Worm (Caenorhabditis elegans) whole organism, L4 larva: ENCODE measurements around the gene gly-6.
A peak's percentile ranks its signal among the peaks of the same experiment; 100 is the strongest.

Experiments used
- D1046.2 ChIP-seq: fragments of 200-800 bp; sonication (Bioruptor generic); IDR thresholded peaks from 2 replicates; pipeline ENCODE4 v1.3.6; 2022; ENCODE audit warnings: missing genetic modification characterization, missing compliant biosample characterization
- F26F4.8 ChIP-seq: fragments of 200-800 bp; sonication (Bioruptor generic); conservative IDR thresholded peaks from 2 replicates; pipeline ENCODE4 v1.3.6; 2022; ENCODE audit warnings: missing genetic modification characterization, missing compliant biosample characterization
- F37D6.2 ChIP-seq: sonication (generic microtip); optimal IDR thresholded peaks from 2 replicates; lab custom pipeline; 2016; ENCODE audit warnings: mild to moderate bottlenecking, missing genetic modification characterization, missing compliant biosample characterization
- R02D3.7 ChIP-seq: fragments of 150-350 bp; sonication (generic microtip); optimal IDR thresholded peaks from 3 replicates; lab custom pipeline; 2014; ENCODE audit warnings: missing biosample characterization, missing genetic modification characterization
- T20F7.1 ChIP-seq: fragments of 200-800 bp; sonication (Bioruptor generic); optimal IDR thresholded peaks from 2 replicates; lab custom pipeline; 2018; ENCODE audit warnings: mild to moderate bottlenecking, missing genetic modification characterization, missing compliant biosample characterization
- Y105C5A.15 ChIP-seq: fragments of 200-800 bp; sonication (Bioruptor generic); IDR thresholded peaks from 2 replicates; pipeline ENCODE4 v1.3.6; 2022; ENCODE audit warnings: missing genetic modification characterization, missing compliant biosample characterization
- Y48G9A.11 ChIP-seq: fragments of 200-800 bp; sonication (Bioruptor generic); IDR thresholded peaks from 2 replicates; pipeline ENCODE4 v1.3.6; 2022; ENCODE audit warnings: missing genetic modification reagents, missing genetic modification characterization, missing compliant biosample characterization
- Y5F2A.4 ChIP-seq: fragments of 200-800 bp; sonication (Bioruptor generic); optimal IDR thresholded peaks from 2 replicates; lab custom pipeline; 2018; ENCODE audit warnings: mild to moderate bottlenecking, missing genetic modification characterization, missing compliant biosample characterization
- Y75B8A.6 ChIP-seq: fragments of 200-800 bp; sonication (Bioruptor generic); IDR thresholded peaks from 2 replicates; pipeline ENCODE4 v1.3.6; 2022; ENCODE audit warnings: missing genetic modification reagents, missing genetic modification characterization, missing compliant biosample characterization
- ZK337.2 ChIP-seq: fragments of 200-800 bp; sonication (Bioruptor generic); IDR thresholded peaks from 2 replicates; pipeline ENCODE4 v1.3.6; 2022; ENCODE audit warnings: missing genetic modification reagents, missing genetic modification characterization, missing compliant biosample characterization
- aha-1 ChIP-seq: fragments of 150-350 bp; peaks from one replicate; lab custom pipeline; 2014; ENCODE audit warnings: missing biosample characterization, missing genetic modification characterization
- ceh-28 ChIP-seq: fragments of 150-350 bp; optimal IDR thresholded peaks from 2 replicates; lab custom pipeline; 2014; ENCODE audit warnings: missing biosample characterization, missing genetic modification reagents, missing genetic modification characterization
- ceh-32 ChIP-seq: sonication (generic microtip); optimal IDR thresholded peaks from 2 replicates; lab custom pipeline; 2016; ENCODE audit warnings: mild to moderate bottlenecking, missing genetic modification characterization, missing compliant biosample characterization; ENCODE audit not compliant: poor library complexity
- ceh-82 ChIP-seq: sonication (generic microtip); optimal IDR thresholded peaks from 2 replicates; lab custom pipeline; 2017; ENCODE audit warnings: missing biosample characterization, missing genetic modification characterization
- ces-1 ChIP-seq: fragments of 150-350 bp; sonication (generic microtip); optimal IDR thresholded peaks from 4 replicates; lab custom pipeline; 2014; ENCODE audit warnings: missing biosample characterization, missing genetic modification reagents, missing genetic modification characterization
- ctbp-1 ChIP-seq: fragments of 200-800 bp; sonication (Bioruptor generic); IDR thresholded peaks from 2 replicates; pipeline ENCODE4 v1.3.6; 2022; ENCODE audit warnings: missing genetic modification reagents, missing genetic modification characterization, missing compliant biosample characterization
- daf-12 ChIP-seq: fragments of 150-350 bp; optimal IDR thresholded peaks from 2 replicates; lab custom pipeline; 2014; ENCODE audit warnings: missing biosample characterization, missing genetic modification reagents, missing genetic modification characterization
- daf-19 ChIP-seq: fragments of 200-800 bp; sonication (Bioruptor generic); conservative IDR thresholded peaks from 2 replicates; pipeline ENCODE4 v1.3.6; 2022; ENCODE audit warnings: missing genetic modification characterization, missing compliant biosample characterization
- daf-8 ChIP-seq: fragments of 200-800 bp; sonication (Bioruptor generic); IDR thresholded peaks from 2 replicates; pipeline ENCODE4 v1.3.6; 2022; ENCODE audit warnings: missing genetic modification characterization, missing compliant biosample characterization
- dmd-8 ChIP-seq: fragments of 200-800 bp; sonication (Bioruptor generic); IDR thresholded peaks from 2 replicates; pipeline ENCODE4 v1.3.6; 2022; ENCODE audit warnings: missing genetic modification characterization, missing compliant biosample characterization
- duxl-1 ChIP-seq: sonication (generic microtip); optimal IDR thresholded peaks from 2 replicates; lab custom pipeline; 2016; ENCODE audit warnings: mild to moderate bottlenecking, missing genetic modification characterization, moderate library complexity, missing compliant biosample characterization; ENCODE audit not compliant: poor library complexity
- egl-43 ChIP-seq: fragments of 200-800 bp; sonication (Bioruptor generic); IDR thresholded peaks from 2 replicates; pipeline ENCODE4 v1.3.6; 2022; ENCODE audit warnings: missing genetic modification reagents, missing genetic modification characterization, missing compliant biosample characterization
- fos-1 ChIP-seq: fragments of 150-350 bp; optimal IDR thresholded peaks from 2 replicates; lab custom pipeline; 2014; ENCODE audit warnings: missing biosample characterization, missing genetic modification characterization
- gei-8 ChIP-seq: fragments of 200-800 bp; sonication (Bioruptor generic); optimal IDR thresholded peaks from 2 replicates; lab custom pipeline; 2018; ENCODE audit warnings: mild to moderate bottlenecking, missing genetic modification characterization, missing compliant biosample characterization
- hlh-11 ChIP-seq: fragments of 200-800 bp; sonication (Bioruptor generic); optimal IDR thresholded peaks from 2 replicates; lab custom pipeline; 2018; ENCODE audit warnings: mild to moderate bottlenecking, missing genetic modification characterization, missing compliant biosample characterization
- hlh-30 ChIP-seq: sonication (generic microtip); optimal IDR thresholded peaks from 2 replicates; lab custom pipeline; 2017; ENCODE audit warnings: antibody characterized with exemption, mild to moderate bottlenecking, missing genetic modification characterization, missing compliant biosample characterization; ENCODE audit not compliant: insufficient read depth
- jun-1 ChIP-seq: fragments of 150-350 bp; optimal IDR thresholded peaks from 2 replicates; lab custom pipeline; 2014; ENCODE audit warnings: missing biosample characterization, missing genetic modification reagents, missing genetic modification characterization
- lim-7 ChIP-seq: fragments of 200-800 bp; sonication (Bioruptor generic); IDR thresholded peaks from 2 replicates; pipeline ENCODE4 v1.3.6; 2022; ENCODE audit warnings: missing genetic modification characterization, missing compliant biosample characterization
- lin-13 ChIP-seq: fragments of 150-350 bp; optimal IDR thresholded peaks from 2 replicates; lab custom pipeline; 2014; ENCODE audit warnings: missing biosample characterization, missing genetic modification reagents, missing genetic modification characterization
- lin-29 ChIP-seq: fragments of 200-800 bp; sonication (Bioruptor generic); IDR thresholded peaks from 2 replicates; pipeline ENCODE4 v1.3.6; 2022; ENCODE audit warnings: missing genetic modification reagents, missing genetic modification characterization, missing compliant biosample characterization
- lin-38 ChIP-seq: fragments of 200-800 bp; sonication (Bioruptor generic); IDR thresholded peaks from 2 replicates; pipeline ENCODE4 v1.3.6; 2022; ENCODE audit warnings: missing genetic modification reagents, missing genetic modification characterization, missing compliant biosample characterization
- lir-3 ChIP-seq: sonication (generic microtip); optimal IDR thresholded peaks from 2 replicates; lab custom pipeline; 2016; ENCODE audit warnings: mild to moderate bottlenecking, missing genetic modification characterization, missing compliant biosample characterization
- madf-5 ChIP-seq, 2 experiments: fragments of 200-800 bp; sonication (Bioruptor generic); IDR thresholded peaks; 2 replicates each; pipeline ENCODE4 v1.3.6; 2022; ENCODE audit warnings: missing compliant biosample characterization in 2 of 2, missing genetic modification characterization in 2 of 2
- mep-1 ChIP-seq: fragments of 150-350 bp; sonication (generic microtip); optimal IDR thresholded peaks from 3 replicates; lab custom pipeline; 2014; ENCODE audit warnings: missing biosample characterization, missing genetic modification characterization
- mes-2 ChIP-seq: sonication (generic microtip); optimal IDR thresholded peaks from 2 replicates; lab custom pipeline; 2016; ENCODE audit warnings: missing genotype, mild to moderate bottlenecking, missing genetic modification characterization, missing compliant biosample characterization; ENCODE audit not compliant: poor library complexity, severe bottlenecking
- nhr-11 ChIP-seq: fragments of 150-350 bp; optimal IDR thresholded peaks from 2 replicates; lab custom pipeline; 2014; ENCODE audit warnings: missing biosample characterization, missing genetic modification characterization
- nhr-111 ChIP-seq: fragments of 200-800 bp; sonication (Bioruptor generic); optimal IDR thresholded peaks from 2 replicates; lab custom pipeline; 2018; ENCODE audit warnings: mild to moderate bottlenecking, missing genetic modification characterization, missing compliant biosample characterization
- nhr-28 ChIP-seq: fragments of 150-350 bp; optimal IDR thresholded peaks from 2 replicates; lab custom pipeline; 2014; ENCODE audit warnings: missing biosample characterization, missing genetic modification characterization
- nhr-41 ChIP-seq: fragments of 200-800 bp; sonication (Bioruptor generic); IDR thresholded peaks from 2 replicates; pipeline ENCODE4 v1.3.6; 2022; ENCODE audit warnings: missing genetic modification reagents, missing genetic modification characterization, missing compliant biosample characterization
- nhr-42 ChIP-seq: fragments of 200-800 bp; sonication (Bioruptor generic); IDR thresholded peaks from 2 replicates; pipeline ENCODE4 v1.3.6; 2022; ENCODE audit warnings: missing genetic modification characterization, missing compliant biosample characterization
- nhr-6 ChIP-seq: fragments of 150-350 bp; optimal IDR thresholded peaks from 2 replicates; lab custom pipeline; 2014; ENCODE audit warnings: missing biosample characterization, missing genetic modification characterization
- pha-4 ChIP-seq, 2 experiments: fragments of 150-350 bp in 1 of 2; fragments of 200-800 bp in 1 of 2; sonication (Bioruptor generic) in 1 of 2; IDR thresholded peaks in 1 of 2; optimal IDR thresholded peaks in 1 of 2; 2 replicates each; pipeline versions ENCODE4 v1.3.6 to Lab custom; 2014 to 2022; ENCODE audit warnings: missing genetic modification characterization in 2 of 2, missing genetic modification reagents in 2 of 2, missing biosample characterization in 1 of 2, missing compliant biosample characterization in 1 of 2
- pqm-1 ChIP-seq: sonication (generic microtip); optimal IDR thresholded peaks from 2 replicates; lab custom pipeline; 2017; ENCODE audit warnings: missing biosample characterization, missing genetic modification characterization
- skn-1 ChIP-seq: fragments of 150-350 bp; optimal IDR thresholded peaks from 2 replicates; lab custom pipeline; 2014; ENCODE audit warnings: missing biosample characterization, missing genetic modification characterization
- spr-3 ChIP-seq: fragments of 200-800 bp; sonication (Bioruptor generic); optimal IDR thresholded peaks from 2 replicates; lab custom pipeline; 2018; ENCODE audit warnings: mild to moderate bottlenecking, missing genetic modification characterization, missing compliant biosample characterization
- tra-1 ChIP-seq: fragments of 200-800 bp; sonication (Bioruptor generic); IDR thresholded peaks from 2 replicates; pipeline ENCODE4 v1.3.6; 2022; ENCODE audit warnings: missing genetic modification reagents, missing genetic modification characterization, missing compliant biosample characterization
- unc-130 ChIP-seq: sonication (generic microtip); optimal IDR thresholded peaks from 2 replicates; lab custom pipeline; 2016; ENCODE audit warnings: missing genetic modification reagents, missing genetic modification characterization, missing compliant biosample characterization
- unc-62 ChIP-seq, 3 experiments: fragments of 150-350 bp in 1 of 3; sonication (generic microtip); optimal IDR thresholded peaks in 2 of 3; peaks in 1 of 3; 1 replicate in 1 of 3; 2 replicates in 2 of 3; lab custom pipeline; 2014 to 2017; ENCODE audit warnings: missing biosample characterization in 3 of 3, missing genetic modification characterization in 3 of 3, missing genetic modification reagents in 3 of 3, missing genotype in 1 of 3
- zfp-3 ChIP-seq: fragments of 200-800 bp; sonication (Bioruptor generic); conservative IDR thresholded peaks from 2 replicates; pipeline ENCODE4 v1.3.6; 2022; ENCODE audit warnings: missing genetic modification reagents, missing genetic modification characterization, missing compliant biosample characterization
- zip-2 ChIP-seq: fragments of 150-350 bp; optimal IDR thresholded peaks from 2 replicates; lab custom pipeline; 2014; ENCODE audit warnings: missing biosample characterization, missing genetic modification characterization
- ztf-7 ChIP-seq: fragments of 150-350 bp; optimal IDR thresholded peaks from 2 replicates; lab custom pipeline; 2014; ENCODE audit warnings: missing biosample characterization, missing genetic modification characterization

Gene gly-6

ce11 chrIII:4284732-4285165 is 46.3 kb downstream of the gly-6 start:
- TF ChIP-seq Y105C5A.15 (GFP tag; lab: Robert Waterston, UW), result no peak
- TF ChIP-seq ceh-28 (tag; lab: Kevin White, UChicago), result no peak
- TF ChIP-seq hlh-11 (tag; lab: Kevin White, UChicago), result peak; percentile 97
- TF ChIP-seq egl-43 (GFP tag; lab: Robert Waterston, UW), result no peak
- TF ChIP-seq hlh-30 (tag; lab: Kevin White, UChicago), result peak; percentile 96
- peak; percentile 87 for TF ChIP-seq aha-1 (tag; lab: Kevin White, UChicago)
- TF ChIP-seq D1046.2 (GFP tag; lab: Robert Waterston, UW), result no peak
- TF ChIP-seq mep-1 (tag; lab: Kevin White, UChicago), result peak; percentile 87
- peak; percentile 30 for TF ChIP-seq nhr-11 (tag; lab: Kevin White, UChicago)
- TF ChIP-seq Y75B8A.6, result no peak
- no peak for TF ChIP-seq dmd-8
- peak; percentile 52 for TF ChIP-seq mes-2
- TF ChIP-seq T20F7.1 (GFP tag; lab: Kevin White, UChicago), result no peak
- peak; percentile 21 for TF ChIP-seq nhr-6
- TF ChIP-seq skn-1 (tag; lab: Kevin White, UChicago), result no peak
- TF ChIP-seq nhr-28, result peak; percentile 79
- no peak for TF ChIP-seq daf-8
- no peak for TF ChIP-seq unc-130 (GFP tag; lab: Kevin White, UChicago)
- no peak for TF ChIP-seq nhr-111 (GFP tag; lab: Kevin White, UChicago)
- no peak for TF ChIP-seq zfp-3
- TF ChIP-seq Y48G9A.11 (GFP tag; lab: Robert Waterston, UW), result no peak
- no peak for TF ChIP-seq zip-2 (tag; lab: Kevin White, UChicago)
- TF ChIP-seq ceh-82 (tag; lab: Kevin White, UChicago), result no peak
- peak; percentile 41; the same call in 1 of the 2 replicates for TF ChIP-seq lin-38 (GFP tag; lab: Robert Waterston, UW)
- no peak for TF ChIP-seq Y5F2A.4
- no peak for TF ChIP-seq lin-13
- TF ChIP-seq ztf-7 (tag; lab: Kevin White, UChicago), result no peak
- peak; percentile 8 for TF ChIP-seq jun-1 (tag; lab: Kevin White, UChicago)
- peak; percentile 65 for TF ChIP-seq pha-4 (GFP tag; IDR thresholded peaks at IDR 0.05; lab: Robert Waterston, UW)
- peak; percentile 16 for TF ChIP-seq pha-4 (tag; optimal IDR thresholded peaks at IDR 0.05; lab: Kevin White, UChicago)
- TF ChIP-seq R02D3.7 (tag; lab: Kevin White, UChicago), result no peak
- TF ChIP-seq tra-1 (GFP tag; lab: Robert Waterston, UW), result peak; percentile 65; the same call in 1 of the 2 replicates
- no peak for TF ChIP-seq daf-12 (tag; lab: Kevin White, UChicago)
- no peak for TF ChIP-seq daf-19 (GFP tag; lab: Robert Waterston, UW)
- peak; percentile 75 for TF ChIP-seq pqm-1 (tag; lab: Kevin White, UChicago)
- TF ChIP-seq duxl-1 (tag; lab: Kevin White, UChicago), result peak; percentile 32
- TF ChIP-seq spr-3 (GFP tag; lab: Kevin White, UChicago), result no peak
- no peak for TF ChIP-seq F26F4.8 (GFP tag; lab: Robert Waterston, UW)
- TF ChIP-seq nhr-42 (GFP tag; lab: Robert Waterston, UW), result 0 out of 2 replicates have a peak, but pooled peaks have one; percentile 22
- TF ChIP-seq lin-29 (GFP tag; lab: Robert Waterston, UW), result peak; percentile 71
- no peak for TF ChIP-seq lir-3 (tag; lab: Kevin White, UChicago)
- TF ChIP-seq ZK337.2, result no peak
- TF ChIP-seq gei-8, result peak; percentile 53
- no peak for TF ChIP-seq lim-7
- no peak for TF ChIP-seq F37D6.2 (tag; lab: Kevin White, UChicago)
- TF ChIP-seq unc-62 (GFP tag; optimal IDR thresholded peaks at IDR 0.05 in 1 of 2; lab: Kevin White, UChicago), result peak in 1 of 2 experiments; percentile 98
- TF ChIP-seq unc-62 (tag; optimal IDR thresholded peaks at IDR 0.05; lab: Kevin White, UChicago), result no peak
- peak; percentile 60; the same call in 1 of the 2 replicates for TF ChIP-seq nhr-41 (GFP tag; lab: Robert Waterston, UW)
- TF ChIP-seq madf-5 (GFP tag; IDR thresholded peaks at IDR 0.05; lab: Robert Waterston, UW), result peak in 1 of 2 experiments; percentile 76; a peak in 1 of 4 replicates
- TF ChIP-seq ceh-32 (tag; lab: Kevin White, UChicago), result no peak
- no peak for TF ChIP-seq ces-1
- TF ChIP-seq fos-1 (tag; lab: Kevin White, UChicago), result no peak
- no peak for TF ChIP-seq ctbp-1
